Worm (Caenorhabditis elegans) whole organism, L2 larva: Measurements from ENCODE around the gene Y37D8A.4.

Experiments used
- C34F6.9 ChIP-seq: fragments of 150-350 bp; optimal IDR thresholded peaks from 2 replicates; lab custom pipeline; 2014; ENCODE audit warnings: missing biosample characterization, missing genetic modification characterization
- F13H6.1 ChIP-seq: sonication (generic microtip); optimal IDR thresholded peaks from 2 replicates; lab custom pipeline; 2016; ENCODE audit warnings: missing genetic modification characterization, missing compliant biosample characterization
- R02D3.7 ChIP-seq: fragments of 150-350 bp; optimal IDR thresholded peaks from 2 replicates; lab custom pipeline; 2014; ENCODE audit warnings: missing biosample characterization, missing genetic modification characterization
- Y55F3AM.14 ChIP-seq: fragments of 200-800 bp; sonication (Bioruptor generic); optimal IDR thresholded peaks from 2 replicates; lab custom pipeline; 2018; ENCODE audit warnings: mild to moderate bottlenecking, missing genetic modification characterization, missing compliant biosample characterization
- ZK546.5 ChIP-seq: sonication (generic microtip); optimal IDR thresholded peaks from 2 replicates; lab custom pipeline; 2017; ENCODE audit warnings: missing biosample characterization, missing genetic modification characterization
- alr-1 ChIP-seq: fragments of 150-350 bp; optimal IDR thresholded peaks from 2 replicates; lab custom pipeline; 2014; ENCODE audit warnings: missing biosample characterization, missing genetic modification characterization
- aly-2 ChIP-seq: fragments of 150-350 bp; optimal IDR thresholded peaks from 2 replicates; lab custom pipeline; 2014; ENCODE audit warnings: missing biosample characterization, missing genetic modification characterization
- ama-1 ChIP-seq: fragments of 150-350 bp; optimal IDR thresholded peaks from 2 replicates; lab custom pipeline; 2018; ENCODE audit warnings: inconsistent platforms
- blmp-1 ChIP-seq: sonication (generic microtip); optimal IDR thresholded peaks from 2 replicates; lab custom pipeline; 2017; ENCODE audit warnings: missing genetic modification characterization, mild to moderate bottlenecking, missing compliant biosample characterization, antibody characterized with exemption, moderate library complexity; ENCODE audit not compliant: insufficient read depth
- ceh-16 ChIP-seq: fragments of 150-350 bp; optimal IDR thresholded peaks from 2 replicates; lab custom pipeline; 2014; ENCODE audit warnings: missing biosample characterization, missing genetic modification characterization
- ceh-82 ChIP-seq: fragments of 150-350 bp; optimal IDR thresholded peaks from 2 replicates; lab custom pipeline; 2014; ENCODE audit warnings: missing biosample characterization, missing genetic modification characterization
- crh-2 ChIP-seq: sonication (generic microtip); optimal IDR thresholded peaks from 2 replicates; lab custom pipeline; 2017; ENCODE audit warnings: missing biosample characterization, missing genetic modification characterization
- dmd-4 ChIP-seq: sonication (generic microtip); optimal IDR thresholded peaks from 2 replicates; lab custom pipeline; 2017; ENCODE audit warnings: missing biosample characterization, missing genetic modification characterization
- egl-27 ChIP-seq: sonication (generic microtip); optimal IDR thresholded peaks from 3 replicates; lab custom pipeline; 2017; ENCODE audit warnings: missing biosample characterization, missing genetic modification reagents, missing genetic modification characterization
- elt-1 ChIP-seq: fragments of 150-350 bp; optimal IDR thresholded peaks from 2 replicates; lab custom pipeline; 2014; ENCODE audit warnings: missing biosample characterization, missing genetic modification characterization
- elt-3 ChIP-seq: sonication (generic microtip); optimal IDR thresholded peaks from 2 replicates; lab custom pipeline; 2017; ENCODE audit warnings: missing biosample characterization, missing genetic modification characterization
- fos-1 ChIP-seq: fragments of 150-350 bp; optimal IDR thresholded peaks from 2 replicates; lab custom pipeline; 2014; ENCODE audit warnings: missing biosample characterization, missing genetic modification characterization
- gmeb-1 ChIP-seq: fragments of 150-350 bp; optimal IDR thresholded peaks from 2 replicates; lab custom pipeline; 2014; ENCODE audit warnings: missing biosample characterization, missing genetic modification characterization
- lin-11 ChIP-seq: fragments of 150-350 bp; sonication (generic microtip); optimal IDR thresholded peaks from 2 replicates; lab custom pipeline; 2014; ENCODE audit warnings: missing biosample characterization, missing genetic modification characterization, inconsistent platforms, mixed read lengths
- lin-13 ChIP-seq: fragments of 150-350 bp; optimal IDR thresholded peaks from 2 replicates; lab custom pipeline; 2014; ENCODE audit warnings: missing biosample characterization, missing genetic modification reagents, missing genetic modification characterization
- lin-39 ChIP-seq: fragments of 150-350 bp; optimal IDR thresholded peaks from 2 replicates; lab custom pipeline; 2014; ENCODE audit warnings: missing biosample characterization, missing genetic modification reagents, missing genetic modification characterization
- lsy-2 ChIP-seq, 2 experiments: fragments of 150-350 bp in 1 of 2; sonication (generic microtip) in 1 of 2; optimal IDR thresholded peaks; 2 replicates each; lab custom pipeline; 2014 to 2017; ENCODE audit warnings: missing biosample characterization in 2 of 2, missing genetic modification characterization in 2 of 2
- mab-5 ChIP-seq: fragments of 150-350 bp; optimal IDR thresholded peaks from 2 replicates; lab custom pipeline; 2014; ENCODE audit warnings: missing biosample characterization, missing genetic modification characterization
- mdl-1 ChIP-seq, 2 experiments: fragments of 150-350 bp in 1 of 2; sonication (generic microtip) in 1 of 2; optimal IDR thresholded peaks; 2 replicates each; lab custom pipeline; 2017; ENCODE audit warnings: missing biosample characterization in 2 of 2, missing genetic modification characterization in 2 of 2
- nhr-10 ChIP-seq: sonication (generic microtip); optimal IDR thresholded peaks from 2 replicates; lab custom pipeline; 2017; ENCODE audit warnings: missing biosample characterization, missing genetic modification characterization
- nhr-11 ChIP-seq: fragments of 150-350 bp; optimal IDR thresholded peaks from 2 replicates; lab custom pipeline; 2014; ENCODE audit warnings: missing biosample characterization, missing genetic modification characterization
- nhr-12 ChIP-seq: fragments of 150-350 bp; optimal IDR thresholded peaks from 2 replicates; lab custom pipeline; 2014; ENCODE audit warnings: missing biosample characterization, missing genetic modification characterization
- nhr-129 ChIP-seq: fragments of 150-350 bp; optimal IDR thresholded peaks from 2 replicates; lab custom pipeline; 2014; ENCODE audit warnings: missing biosample characterization, missing genetic modification characterization
- nhr-21 ChIP-seq: fragments of 150-350 bp; optimal IDR thresholded peaks from 2 replicates; lab custom pipeline; 2014; ENCODE audit warnings: missing biosample characterization, missing genetic modification characterization
- nhr-23 ChIP-seq: fragments of 150-350 bp; optimal IDR thresholded peaks from 2 replicates; lab custom pipeline; 2014; ENCODE audit warnings: missing biosample characterization, missing genetic modification reagents, missing genetic modification characterization
- nhr-237 ChIP-seq: fragments of 150-350 bp; optimal IDR thresholded peaks from 2 replicates; lab custom pipeline; 2014; ENCODE audit warnings: missing biosample characterization, missing genetic modification characterization
- nhr-25 ChIP-seq: fragments of 150-350 bp; sonication (generic microtip); optimal IDR thresholded peaks from 3 replicates; lab custom pipeline; 2014; ENCODE audit warnings: missing biosample characterization, missing genetic modification characterization
- nhr-6 ChIP-seq: fragments of 150-350 bp; optimal IDR thresholded peaks from 2 replicates; lab custom pipeline; 2014; ENCODE audit warnings: missing biosample characterization, missing genetic modification characterization
- nhr-77 ChIP-seq: fragments of 150-350 bp; optimal IDR thresholded peaks from 2 replicates; lab custom pipeline; 2014; ENCODE audit warnings: missing biosample characterization, missing genetic modification characterization
- peb-1 ChIP-seq: fragments of 150-350 bp; optimal IDR thresholded peaks from 2 replicates; lab custom pipeline; 2014; ENCODE audit warnings: missing biosample characterization, missing genetic modification characterization
- sem-4 ChIP-seq: fragments of 150-350 bp; optimal IDR thresholded peaks from 2 replicates; lab custom pipeline; 2014; ENCODE audit warnings: missing biosample characterization, missing genetic modification reagents, missing genetic modification characterization
- skn-1 ChIP-seq: sonication (generic microtip); optimal IDR thresholded peaks from 2 replicates; lab custom pipeline; 2017; ENCODE audit warnings: missing biosample characterization, missing genetic modification characterization
- sma-3 ChIP-seq: sonication (generic microtip); optimal IDR thresholded peaks from 2 replicates; lab custom pipeline; 2016; ENCODE audit warnings: missing genetic modification reagents, missing genetic modification characterization, missing compliant biosample characterization
- sma-9 ChIP-seq, 2 experiments: fragments of 150-350 bp in 1 of 2; sonication (generic microtip) in 1 of 2; optimal IDR thresholded peaks; 2 replicates each; lab custom pipeline; 2014 to 2016; ENCODE audit warnings: missing genetic modification characterization in 2 of 2, mild to moderate bottlenecking in 1 of 2, missing biosample characterization in 1 of 2, missing compliant biosample characterization in 1 of 2, missing genetic modification reagents in 1 of 2, moderate library complexity in 1 of 2
- snpc-4 ChIP-seq: fragments of 150-350 bp; optimal IDR thresholded peaks from 2 replicates; lab custom pipeline; 2014; ENCODE audit warnings: missing biosample characterization, missing genetic modification characterization
- unc-39 ChIP-seq: fragments of 150-350 bp; optimal IDR thresholded peaks from 2 replicates; lab custom pipeline; 2014; ENCODE audit warnings: missing biosample characterization, missing genetic modification characterization
- unc-55 ChIP-seq: fragments of 150-350 bp; sonication (generic microtip); optimal IDR thresholded peaks from 3 replicates; lab custom pipeline; 2014; ENCODE audit warnings: missing biosample characterization, missing genetic modification reagents, missing genetic modification characterization
- unc-62 ChIP-seq: fragments of 150-350 bp; optimal IDR thresholded peaks from 2 replicates; lab custom pipeline; 2014; ENCODE audit warnings: missing biosample characterization, missing genetic modification reagents, missing genetic modification characterization
- zag-1 ChIP-seq: fragments of 150-350 bp; optimal IDR thresholded peaks from 2 replicates; lab custom pipeline; 2014; ENCODE audit warnings: missing biosample characterization, missing genetic modification characterization
- ztf-1 ChIP-seq: fragments of 200-800 bp; sonication (Bioruptor generic); conservative IDR thresholded peaks from 2 replicates; pipeline ENCODE4 v1.3.6; 2022; ENCODE audit warnings: missing genetic modification characterization, missing compliant biosample characterization
- ztf-11 ChIP-seq: sonication (generic microtip); optimal IDR thresholded peaks from 2 replicates; lab custom pipeline; 2017; ENCODE audit warnings: missing biosample characterization, missing genetic modification characterization
- ztf-4 ChIP-seq: fragments of 150-350 bp; optimal IDR thresholded peaks from 2 replicates; lab custom pipeline; 2014; ENCODE audit warnings: missing biosample characterization, missing genetic modification characterization

Y37D8A.4 gene

DNA sequence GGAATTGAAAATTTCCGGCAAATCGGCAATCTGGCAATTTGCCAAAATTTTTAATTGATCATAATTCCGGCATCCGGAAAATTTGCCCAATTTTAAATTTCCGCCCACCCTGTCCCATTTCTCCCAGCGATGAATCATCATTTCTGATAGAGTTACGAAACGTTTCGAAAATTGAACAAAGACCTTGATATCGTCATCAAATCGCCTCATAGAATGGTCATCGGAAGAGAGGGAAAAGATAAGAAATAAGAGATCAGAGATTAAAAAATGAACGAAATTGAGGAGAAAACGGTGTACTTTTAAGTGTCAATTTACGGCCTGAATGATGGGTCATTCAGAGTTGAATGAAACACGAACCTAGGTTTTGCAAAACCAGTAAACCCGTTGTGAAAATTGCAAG lies 8.9 kb upstream of the Y37D8A.4 start:
- TF ChIP-seq F13H6.1 (tag; lab: Kevin White, UChicago) (no peak), sem-4 (tag; lab: Kevin White, UChicago) (peak; percentile 66), fos-1 (tag; lab: Kevin White, UChicago) (peak; percentile 92), nhr-25 (peak; percentile 19), sma-3 (GFP tag; lab: Kevin White, UChicago) (peak; percentile 2), blmp-1 (tag; lab: Kevin White, UChicago) (peak; percentile 37), lin-13 (GFP tag; lab: Kevin White, UChicago) (no peak), ceh-82 (tag; lab: Kevin White, UChicago) (no peak), sma-9 (GFP tag; optimal IDR thresholded peaks at IDR 0.05; lab: Kevin White, UChicago) (peak; percentile 80), sma-9 (tag; optimal IDR thresholded peaks at IDR 0.05; lab: Kevin White, UChicago) (no peak)

- TF ChIP-seq blmp-1 (tag; lab: Kevin White, UChicago): peak; percentile 14
- TF ChIP-seq sma-3 (GFP tag; lab: Kevin White, UChicago): peak; percentile 4
- TF ChIP-seq nhr-25: peak; percentile 49
- TF ChIP-seq ZK546.5 (tag; lab: Kevin White, UChicago): no peak
- peak; percentile 83 for TF ChIP-seq sma-9 (GFP tag; optimal IDR thresholded peaks at IDR 0.05; lab: Kevin White, UChicago)
- no peak for TF ChIP-seq sma-9 (tag; optimal IDR thresholded peaks at IDR 0.05; lab: Kevin White, UChicago)
- TF ChIP-seq crh-2: no peak
- TF ChIP-seq sem-4 (tag; lab: Kevin White, UChicago): peak; percentile 85
- TF ChIP-seq lsy-2 (tag; optimal IDR thresholded peaks at IDR 0.05; lab: Kevin White, UChicago): peak in 1 of 2 experiments; percentile 19
Observed at ce11 chrIII:12842858-12843257, 4.1 kb upstream of the Y37D8A.4 start.

DNA sequence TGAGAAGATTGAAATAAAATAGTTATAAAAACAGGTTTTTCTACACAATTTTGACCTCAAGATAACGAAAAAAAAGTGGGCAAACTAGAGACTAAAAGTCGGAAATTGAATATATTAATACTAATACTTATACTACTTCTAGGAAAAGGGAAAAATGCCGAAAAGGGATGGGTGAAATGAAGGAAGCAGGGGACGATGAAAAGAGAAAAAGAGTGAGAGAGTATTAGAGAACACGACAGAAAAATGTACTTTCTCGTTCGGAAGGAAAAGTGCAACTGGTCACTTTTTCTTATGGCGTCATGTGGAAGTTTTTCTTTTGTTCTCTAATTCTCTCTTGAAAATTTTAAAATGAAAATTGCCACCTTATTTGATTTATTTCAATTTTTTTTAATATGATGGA lies 2.6 kb upstream of the Y37D8A.4 start:
- TF ChIP-seq unc-39 (no peak), ceh-82 (tag; lab: Kevin White, UChicago) (no peak), nhr-6 (tag; lab: Kevin White, UChicago) (peak; percentile 62), ztf-11 (tag; lab: Kevin White, UChicago) (no peak), nhr-77 (tag; lab: Kevin White, UChicago) (no peak), elt-3 (no peak), elt-1 (no peak), nhr-129 (tag; lab: Kevin White, UChicago) (no peak), ceh-16 (tag; lab: Kevin White, UChicago) (peak; percentile 23), gmeb-1 (tag; lab: Kevin White, UChicago) (peak; percentile 2), Y55F3AM.14 (GFP tag; lab: Kevin White, UChicago) (peak; percentile 64), lin-11 (tag; lab: Kevin White, UChicago) (no peak), nhr-12 (no peak), lin-39 (tag; lab: Kevin White, UChicago) (no peak), snpc-4 (tag; lab: Kevin White, UChicago) (no peak), crh-2 (peak; percentile 82), nhr-237 (no peak), nhr-10 (no peak), R02D3.7 (tag; lab: Kevin White, UChicago) (no peak), nhr-11 (tag; lab: Kevin White, UChicago) (no peak), nhr-23 (tag; lab: Kevin White, UChicago) (no peak), ama-1 (no peak), lsy-2 (tag; optimal IDR thresholded peaks at IDR 0.05; lab: Kevin White, UChicago) (peak; percentile 29 to 88), F13H6.1 (tag; lab: Kevin White, UChicago) (peak; percentile 99), zag-1 (tag; lab: Kevin White, UChicago) (peak; percentile 41), sma-9 (GFP tag; optimal IDR thresholded peaks at IDR 0.05; lab: Kevin White, UChicago) (peak; percentile 99), sma-9 (tag; optimal IDR thresholded peaks at IDR 0.05; lab: Kevin White, UChicago) (no peak), dmd-4 (no peak), lin-13 (GFP tag; lab: Kevin White, UChicago) (peak; percentile 69), unc-62 (GFP tag; lab: Kevin White, UChicago) (no peak), nhr-25 (peak; percentile 44), sma-3 (GFP tag; lab: Kevin White, UChicago) (peak; percentile 74), blmp-1 (tag; lab: Kevin White, UChicago) (peak; percentile 96), ztf-4 (tag; lab: Kevin White, UChicago) (peak; percentile 13), alr-1 (tag; lab: Kevin White, UChicago) (no peak), ztf-1 (GFP tag; lab: Robert Waterston, UW) (no peak), mdl-1 (tag; optimal IDR thresholded peaks at IDR 0.05; lab: Kevin White, UChicago) (peak; percentile 40 to 83), sem-4 (tag; lab: Kevin White, UChicago) (peak; percentile 97), peb-1 (tag; lab: Kevin White, UChicago) (no peak), egl-27 (tag; lab: Kevin White, UChicago) (peak; percentile 88), fos-1 (tag; lab: Kevin White, UChicago) (peak; percentile 95), mab-5 (peak; percentile 38), unc-55 (GFP tag; lab: Kevin White, UChicago) (peak; percentile 79), skn-1 (tag; lab: Kevin White, UChicago) (peak; percentile 47), aly-2 (tag; lab: Kevin White, UChicago) (no peak), C34F6.9 (tag; lab: Kevin White, UChicago) (peak; percentile 80), nhr-21 (tag; lab: Kevin White, UChicago) (peak; percentile 90), ZK546.5 (tag; lab: Kevin White, UChicago) (no peak)
